Fruit fly (Drosophila melanogaster): ENCODE data around the gene CG3308.
A peak's percentile ranks its signal among the peaks of the same experiment; 100 is the strongest.

CG3308 gene

DNA sequence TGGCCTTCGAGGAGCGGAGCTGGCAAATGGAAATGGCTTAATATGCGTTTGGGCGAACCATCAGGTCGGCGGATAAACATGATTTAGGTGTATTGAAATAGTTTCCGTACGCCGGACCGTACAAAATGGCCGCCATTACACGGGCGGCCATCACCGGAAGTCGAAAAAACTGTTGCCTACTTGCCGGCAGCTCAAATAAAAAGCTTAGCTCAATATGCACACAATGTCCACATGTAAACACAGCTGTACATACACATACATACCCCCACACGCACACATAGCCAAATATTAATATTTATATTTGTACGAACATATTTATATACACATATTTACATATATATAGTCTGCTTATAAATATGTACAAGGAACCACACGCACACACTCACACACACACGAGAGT is 10.4 kb downstream of the CG3308 start (continued):
- TF ChIP-seq CG17912 (GFP tag; optimal IDR thresholded peaks at IDR 0.05): no peak
- TF ChIP-seq CG11456 (GFP tag; IDR thresholded peaks at IDR 0.05): peak; percentile 66; the same call in 1 of the 3 replicates
- no peak for TF ChIP-seq CG4617 (GFP tag; optimal IDR thresholded peaks at IDR 0.05; ENCODE audit: borderline replicate concordance)
- no peak for TF ChIP-seq slp2 (GFP tag; optimal IDR thresholded peaks at IDR 0.05)
- TF ChIP-seq az2 (GFP tag; optimal IDR thresholded peaks at IDR 0.05): no peak
- no peak for TF ChIP-seq btn (GFP tag; optimal IDR thresholded peaks at IDR 0.05)
- TF ChIP-seq CG9609 (GFP tag; optimal IDR thresholded peaks at IDR 0.05): no peak
- peak; percentile 41 for TF ChIP-seq CG17568 (GFP tag; optimal IDR thresholded peaks at IDR 0.05)
- no peak for TF ChIP-seq slou (GFP tag; optimal IDR thresholded peaks at IDR 0.05)
- no peak for TF ChIP-seq CG16815 (GFP tag; optimal IDR thresholded peaks at IDR 0.05)
- no peak for TF ChIP-seq CG17186 (GFP tag; optimal IDR thresholded peaks at IDR 0.05)
- peak; percentile 51 for TF ChIP-seq PHDP (tag; optimal IDR thresholded peaks at IDR 0.05)
- TF ChIP-seq CG14965 (GFP tag; optimal IDR thresholded peaks at IDR 0.05; ENCODE audit: borderline replicate concordance): no peak
- TF ChIP-seq lola (GFP tag; optimal IDR thresholded peaks at IDR 0.05): no peak
- TF ChIP-seq trem (tag; optimal IDR thresholded peaks at IDR 0.05): no peak
- TF ChIP-seq repo (GFP tag; optimal IDR thresholded peaks at IDR 0.05): no peak
- TF ChIP-seq Mes4 (GFP tag; optimal IDR thresholded peaks at IDR 0.05): no peak
- no peak for TF ChIP-seq tin (GFP tag; optimal IDR thresholded peaks at IDR 0.05)
- no peak for TF ChIP-seq CG34376 (GFP tag; optimal IDR thresholded peaks at IDR 0.05)
- TF ChIP-seq CG10654 (GFP tag; optimal IDR thresholded peaks at IDR 0.05): no peak
- peak; percentile 47 for TF ChIP-seq onecut (GFP tag; IDR thresholded peaks at IDR 0.05)
- no peak for TF ChIP-seq CG11560 (tag; IDR thresholded peaks at IDR 0.05)
- peak; percentile 26 for TF ChIP-seq Blimp-1 (GFP tag; optimal IDR thresholded peaks at IDR 0.05)
- TF ChIP-seq ERR (GFP tag; optimal IDR thresholded peaks at IDR 0.05): no peak
- TF ChIP-seq bsh (GFP tag; optimal IDR thresholded peaks at IDR 0.05): peak in 1 of 2 experiments; percentile 57
- peak; percentile 31 for TF ChIP-seq odd (GFP tag; optimal IDR thresholded peaks at IDR 0.05)
- TF ChIP-seq CG11093 (GFP tag; IDR thresholded peaks at IDR 0.05): no peak
- no peak for TF ChIP-seq CG15696 (tag; optimal IDR thresholded peaks at IDR 0.05)
- no peak for TF ChIP-seq Kr (GFP tag; optimal IDR thresholded peaks at IDR 0.05)
- TF ChIP-seq CG7987 (GFP tag; optimal IDR thresholded peaks at IDR 0.05): peak; percentile 48
- TF ChIP-seq caup (GFP tag; optimal IDR thresholded peaks at IDR 0.05; ENCODE audit: severe bottlenecking): peak; percentile 31
- TF ChIP-seq CG9876 (GFP tag; optimal IDR thresholded peaks at IDR 0.05): no peak
- peak; percentile 43 for TF ChIP-seq CoRest (tag; optimal IDR thresholded peaks at IDR 0.05)
- TF ChIP-seq pan (optimal IDR thresholded peaks at IDR 0.05): no peak
- TF ChIP-seq pan (GFP tag; optimal IDR thresholded peaks at IDR 0.05 in 1 of 2, IDR thresholded peaks at IDR 0.05 in 1 of 2): peak in 1 of 2 experiments; percentile 68
- no peak for TF ChIP-seq CG9215 (GFP tag; IDR thresholded peaks at IDR 0.05)
- TF ChIP-seq Nf-YB (GFP tag; optimal IDR thresholded peaks at IDR 0.05): peak; percentile 17
- TF ChIP-seq CG8290 (GFP tag; optimal IDR thresholded peaks at IDR 0.05): no peak
- TF ChIP-seq CG8290 (tag; optimal IDR thresholded peaks at IDR 0.05): peak; percentile 41 to 42
- TF ChIP-seq cas (GFP tag; IDR thresholded peaks at IDR 0.05): 0 out of 2 replicates have a peak, but pooled peaks have one; percentile 17
- TF ChIP-seq Elba2 (GFP tag; optimal IDR thresholded peaks at IDR 0.05): no peak
- no peak for TF ChIP-seq CG30403 (GFP tag; optimal IDR thresholded peaks at IDR 0.05)
- TF ChIP-seq ac (GFP tag; optimal IDR thresholded peaks at IDR 0.05): peak; percentile 35
- TF ChIP-seq sima (GFP tag; optimal IDR thresholded peaks at IDR 0.05): no peak
- peak; percentile 35 for TF ChIP-seq wek (GFP tag; optimal IDR thresholded peaks at IDR 0.05)
- no peak for TF ChIP-seq Dfd (GFP tag; optimal IDR thresholded peaks at IDR 0.05)
- no peak for TF ChIP-seq tna (GFP tag; IDR thresholded peaks at IDR 0.05; ENCODE audit: partially characterized antibody)
- peak; percentile 16; the same call in 1 of the 3 replicates for TF ChIP-seq gce (GFP tag; IDR thresholded peaks at IDR 0.05)
- peak; percentile 27 for TF ChIP-seq zen (tag; optimal IDR thresholded peaks at IDR 0.05)
- 0 out of 2 replicates have a peak, but pooled peaks have one; percentile 27 for TF ChIP-seq NFAT (GFP tag; IDR thresholded peaks at IDR 0.05)
- TF ChIP-seq run (tag; optimal IDR thresholded peaks at IDR 0.05): no peak
